Worm (Caenorhabditis elegans) whole organism, young adult: ENCODE measurements around the gene vha-15.

Experiments used
- B0261.1 ChIP-seq: sonication (generic microtip); optimal IDR thresholded peaks from 2 replicates; lab custom pipeline; 2016; ENCODE audit warnings: mild to moderate bottlenecking, missing genetic modification characterization, moderate library complexity, missing compliant biosample characterization
- B0336.3 ChIP-seq: fragments of 200-800 bp; sonication (Bioruptor generic); IDR thresholded peaks from 2 replicates; pipeline ENCODE4 v1.3.6; 2022; ENCODE audit warnings: missing genetic modification characterization, missing compliant biosample characterization
- F39B2.1 ChIP-seq: fragments of 200-800 bp; sonication (Bioruptor generic); IDR thresholded peaks from 2 replicates; pipeline ENCODE4 v1.3.6; 2022; ENCODE audit warnings: missing genetic modification reagents, missing genetic modification characterization, missing compliant biosample characterization
- F52B5.7 ChIP-seq: sonication (generic microtip); optimal IDR thresholded peaks from 2 replicates; lab custom pipeline; 2016; ENCODE audit warnings: mild to moderate bottlenecking, missing genetic modification characterization, missing compliant biosample characterization
- F55B11.4 ChIP-seq: sonication (generic microtip); optimal IDR thresholded peaks from 2 replicates; lab custom pipeline; 2016; ENCODE audit warnings: missing compliant biosample characterization, missing genetic modification characterization, borderline replicate concordance; ENCODE audit not compliant: insufficient read depth
- F57A8.1 ChIP-seq: fragments of 200-800 bp; sonication (Bioruptor generic); optimal IDR thresholded peaks from 2 replicates; lab custom pipeline; 2018; ENCODE audit warnings: mild to moderate bottlenecking, missing genetic modification characterization, moderate library complexity, missing compliant biosample characterization
- F57C9.4 ChIP-seq: sonication (generic microtip); optimal IDR thresholded peaks from 2 replicates; lab custom pipeline; 2017; ENCODE audit warnings: mild to moderate bottlenecking, missing genetic modification characterization, missing compliant biosample characterization
- T26A5.8 ChIP-seq: sonication (generic microtip); optimal IDR thresholded peaks from 2 replicates; lab custom pipeline; 2016; ENCODE audit warnings: missing genetic modification characterization, missing compliant biosample characterization
- Y53F4B.3 ChIP-seq: fragments of 200-800 bp; sonication (Bioruptor generic); IDR thresholded peaks from 2 replicates; pipeline ENCODE4 v1.3.6; 2022; ENCODE audit warnings: missing genetic modification reagents, missing genetic modification characterization, missing compliant biosample characterization
- Y67H2A.10 ChIP-seq: fragments of 200-800 bp; sonication (Bioruptor generic); conservative IDR thresholded peaks from 2 replicates; pipeline ENCODE4 v1.3.6; 2022; ENCODE audit warnings: missing genetic modification reagents, missing genetic modification characterization, missing compliant biosample characterization
- aptf-2 ChIP-seq: fragments of 200-800 bp; sonication (Bioruptor generic); conservative IDR thresholded peaks from 2 replicates; pipeline ENCODE4 v1.3.6; 2022; ENCODE audit warnings: missing genetic modification reagents, missing genetic modification characterization, missing compliant biosample characterization
- aptf-3 ChIP-seq: fragments of 200-800 bp; sonication (Bioruptor generic); IDR thresholded peaks from 2 replicates; pipeline ENCODE4 v1.3.6; 2022; ENCODE audit warnings: missing genetic modification characterization, missing compliant biosample characterization
- attf-6 ChIP-seq: fragments of 200-800 bp; sonication (Bioruptor generic); IDR thresholded peaks from 2 replicates; pipeline ENCODE4 v1.3.6; 2022; ENCODE audit warnings: missing genetic modification reagents, missing genetic modification characterization, missing compliant biosample characterization
- bed-2 ChIP-seq: fragments of 200-800 bp; sonication (Bioruptor generic); IDR thresholded peaks from 2 replicates; pipeline ENCODE4 v1.3.6; 2022; ENCODE audit warnings: missing genetic modification reagents, missing genetic modification characterization, missing compliant biosample characterization
- ccch-3 ChIP-seq: fragments of 200-800 bp; sonication (Bioruptor generic); optimal IDR thresholded peaks from 2 replicates; lab custom pipeline; 2018; ENCODE audit warnings: mild to moderate bottlenecking, missing genetic modification characterization, missing compliant biosample characterization
- cebp-2 ChIP-seq: fragments of 200-800 bp; sonication (Bioruptor generic); IDR thresholded peaks from 2 replicates; pipeline ENCODE4 v1.3.6; 2022; ENCODE audit warnings: missing genetic modification characterization, missing compliant biosample characterization
- ceh-100 ChIP-seq: fragments of 200-800 bp; sonication (Bioruptor generic); IDR thresholded peaks from 2 replicates; pipeline ENCODE4 v1.3.6; 2022; ENCODE audit warnings: missing genetic modification reagents, missing genetic modification characterization, missing compliant biosample characterization
- ceh-27 ChIP-seq: fragments of 200-800 bp; sonication (Bioruptor generic); optimal IDR thresholded peaks from 2 replicates; lab custom pipeline; 2018; ENCODE audit warnings: mild to moderate bottlenecking, missing genetic modification characterization, moderate library complexity, missing compliant biosample characterization
- ceh-40 ChIP-seq: fragments of 200-800 bp; sonication (Bioruptor generic); IDR thresholded peaks from 2 replicates; pipeline ENCODE4 v1.3.6; 2022; ENCODE audit warnings: missing genetic modification characterization, missing compliant biosample characterization
- efl-1 ChIP-seq: fragments of 150-350 bp; optimal IDR thresholded peaks from 2 replicates; lab custom pipeline; 2014; ENCODE audit warnings: missing biosample characterization, missing genetic modification reagents, missing genetic modification characterization
- egl-44 ChIP-seq: fragments of 200-800 bp; sonication (Bioruptor generic); IDR thresholded peaks from 2 replicates; pipeline ENCODE4 v1.3.6; 2022; ENCODE audit warnings: missing genetic modification reagents, missing genetic modification characterization, missing compliant biosample characterization
- ekl-4 ChIP-seq: fragments of 200-800 bp; sonication (Bioruptor generic); IDR thresholded peaks from 2 replicates; pipeline ENCODE4 v1.3.6; 2022; ENCODE audit warnings: missing genetic modification reagents, missing genetic modification characterization, missing compliant biosample characterization
- gei-17 ChIP-seq: fragments of 200-800 bp; sonication (Bioruptor generic); optimal IDR thresholded peaks from 2 replicates; lab custom pipeline; 2018; ENCODE audit warnings: mild to moderate bottlenecking, missing genetic modification characterization, missing compliant biosample characterization
- him-1 ChIP-seq: sonication (generic microtip); optimal IDR thresholded peaks from 2 replicates; lab custom pipeline; 2016; ENCODE audit warnings: missing genotype, missing genetic modification reagents, missing genetic modification characterization, missing compliant biosample characterization
- hlh-12 ChIP-seq: sonication (generic microtip); optimal IDR thresholded peaks from 2 replicates; lab custom pipeline; 2016; ENCODE audit warnings: missing genetic modification characterization, missing compliant biosample characterization
- hrde-1 ChIP-seq: sonication (generic microtip); optimal IDR thresholded peaks from 2 replicates; lab custom pipeline; 2016; ENCODE audit warnings: missing genetic modification characterization, mild to moderate bottlenecking, missing compliant biosample characterization, moderate library complexity, missing genotype, missing genetic modification reagents, borderline replicate concordance
- hsf-1 ChIP-seq: fragments of 200-800 bp; sonication (Bioruptor generic); IDR thresholded peaks from 2 replicates; pipeline ENCODE4 v1.3.6; 2022; ENCODE audit warnings: missing genetic modification reagents, missing genetic modification characterization, missing compliant biosample characterization
- lag-1 ChIP-seq: fragments of 200-800 bp; sonication (Bioruptor generic); IDR thresholded peaks from 2 replicates; pipeline ENCODE4 v1.3.6; 2022; ENCODE audit warnings: missing genetic modification reagents, missing genetic modification characterization, missing compliant biosample characterization
- let-526 ChIP-seq: fragments of 200-800 bp; sonication (Bioruptor generic); IDR thresholded peaks from 2 replicates; pipeline ENCODE4 v1.3.6; 2022; ENCODE audit warnings: missing genetic modification reagents, missing genetic modification characterization, missing compliant biosample characterization
- lin-54 ChIP-seq: fragments of 200-800 bp; sonication (Bioruptor generic); optimal IDR thresholded peaks from 2 replicates; lab custom pipeline; 2018; ENCODE audit warnings: mild to moderate bottlenecking, missing genetic modification characterization, missing compliant biosample characterization
- madf-3 ChIP-seq: fragments of 200-800 bp; sonication (Bioruptor generic); IDR thresholded peaks from 2 replicates; pipeline ENCODE4 v1.3.6; 2022; ENCODE audit warnings: missing genetic modification reagents, missing genetic modification characterization, missing compliant biosample characterization
- madf-8 ChIP-seq: fragments of 200-800 bp; sonication (Bioruptor generic); conservative IDR thresholded peaks from 2 replicates; pipeline ENCODE4 v1.3.6; 2022; ENCODE audit warnings: missing genetic modification reagents, missing genetic modification characterization, missing compliant biosample characterization
- mcd-1 ChIP-seq: fragments of 200-800 bp; sonication (Bioruptor generic); IDR thresholded peaks from 2 replicates; pipeline ENCODE4 v1.3.6; 2022; ENCODE audit warnings: missing genetic modification reagents, missing genetic modification characterization, missing compliant biosample characterization
- nfyb-1 ChIP-seq: fragments of 200-800 bp; sonication (Bioruptor generic); IDR thresholded peaks from 2 replicates; pipeline ENCODE4 v1.3.6; 2022; ENCODE audit warnings: missing genetic modification reagents, missing genetic modification characterization, missing compliant biosample characterization
- nhr-179 ChIP-seq: sonication (generic microtip); optimal IDR thresholded peaks from 2 replicates; lab custom pipeline; 2016; ENCODE audit warnings: mild to moderate bottlenecking, missing genetic modification characterization, missing compliant biosample characterization
- nhr-27 ChIP-seq: fragments of 200-800 bp; sonication (Bioruptor generic); optimal IDR thresholded peaks from 2 replicates; lab custom pipeline; 2018; ENCODE audit warnings: mild to moderate bottlenecking, missing genetic modification characterization, moderate library complexity, missing compliant biosample characterization
- nhr-80 ChIP-seq: sonication (generic microtip); optimal IDR thresholded peaks from 2 replicates; lab custom pipeline; 2016; ENCODE audit warnings: missing genetic modification characterization, missing compliant biosample characterization
- pha-4 ChIP-seq: fragments of 150-350 bp; sonication (generic microtip); optimal IDR thresholded peaks from 2 replicates; lab custom pipeline; 2014; ENCODE audit warnings: missing biosample characterization, missing genetic modification reagents, missing genetic modification characterization
- rec-8 ChIP-seq, 2 experiments: sonication (generic microtip); optimal IDR thresholded peaks; 2 replicates each; lab custom pipeline; 2016; ENCODE audit warnings: mild to moderate bottlenecking in 2 of 2, missing genetic modification characterization in 2 of 2, missing genetic modification reagents in 2 of 2, missing genotype in 2 of 2, missing biosample characterization in 1 of 2, missing compliant biosample characterization in 1 of 2, moderate library complexity in 1 of 2
- snpc-1.1 ChIP-seq: sonication (generic microtip); optimal IDR thresholded peaks from 2 replicates; lab custom pipeline; 2017; ENCODE audit warnings: missing genetic modification characterization, mild to moderate bottlenecking, missing compliant biosample characterization, antibody characterized with exemption, moderate library complexity, missing genotype, missing genetic modification reagents; ENCODE audit not compliant: insufficient read depth
- snpc-1.3 ChIP-seq: sonication (generic microtip); optimal IDR thresholded peaks from 2 replicates; lab custom pipeline; 2017; ENCODE audit warnings: missing genetic modification characterization, mild to moderate bottlenecking, missing compliant biosample characterization, antibody characterized with exemption, moderate library complexity, missing genotype, missing genetic modification reagents; ENCODE audit not compliant: insufficient read depth
- snpc-4 ChIP-seq, 5 experiments: fragments of 150-350 bp in 1 of 5; sonication (generic microtip) in 4 of 5; optimal IDR thresholded peaks; 2 replicates each; lab custom pipeline; 2014 to 2018; ENCODE audit warnings: missing genetic modification characterization in 5 of 5, missing biosample characterization in 3 of 5, antibody characterized with exemption in 2 of 5, mild to moderate bottlenecking in 2 of 5, missing compliant biosample characterization in 2 of 5, missing genotype in 2 of 5, moderate library complexity in 2 of 5, missing genetic modification reagents in 1 of 5
- somi-1 ChIP-seq: fragments of 200-800 bp; sonication (Bioruptor generic); optimal IDR thresholded peaks from 2 replicates; lab custom pipeline; 2018; ENCODE audit warnings: mild to moderate bottlenecking, missing genetic modification characterization, missing compliant biosample characterization
- tbp1 ChIP-seq: fragments of 200-800 bp; sonication (Bioruptor generic); optimal IDR thresholded peaks from 2 replicates; lab custom pipeline; 2018; ENCODE audit warnings: mild to moderate bottlenecking, missing genetic modification characterization, missing compliant biosample characterization
- ztf-25 ChIP-seq: fragments of 200-800 bp; sonication (Bioruptor generic); IDR thresholded peaks from 2 replicates; pipeline ENCODE4 v1.3.6; 2022; ENCODE audit warnings: missing genetic modification reagents, missing genetic modification characterization, missing compliant biosample characterization
- ztf-28 ChIP-seq: fragments of 200-800 bp; sonication (Bioruptor generic); IDR thresholded peaks from 2 replicates; pipeline ENCODE4 v1.3.6; 2022; ENCODE audit warnings: missing genetic modification reagents, missing genetic modification characterization, missing compliant biosample characterization

Gene vha-15

ce11 chrX:2226875-2227355 is 10.8 kb upstream of the vha-15 start (continued):
- TF ChIP-seq nhr-27 (tag; lab: Kevin White, UChicago), result no peak
- peak; percentile 86 for TF ChIP-seq ztf-25 (GFP tag; lab: Robert Waterston, UW)
- no peak for TF ChIP-seq efl-1 (GFP tag; lab: Kevin White, UChicago)
- peak; percentile 84 for TF ChIP-seq nfyb-1
- TF ChIP-seq somi-1, result peak; percentile 13
- TF ChIP-seq ceh-27 (GFP tag; lab: Kevin White, UChicago), result peak; percentile 75
- TF ChIP-seq ztf-28 (GFP tag; lab: Robert Waterston, UW), result peak; percentile 54; the same call in 1 of the 2 replicates
- peak; percentile 59 for TF ChIP-seq mcd-1
- TF ChIP-seq F55B11.4 (tag; lab: Kevin White, UChicago), result no peak
- peak; percentile 87 for TF ChIP-seq F52B5.7 (tag; lab: Kevin White, UChicago)
- no peak for TF ChIP-seq lin-54 (GFP tag; lab: Kevin White, UChicago)
- peak; percentile 92 for TF ChIP-seq him-1 (tag; lab: Kevin White, UChicago)
- no peak for TF ChIP-seq madf-3 (GFP tag; lab: Robert Waterston, UW)
- peak; percentile 26; the same call in 1 of the 2 replicates for TF ChIP-seq Y67H2A.10 (GFP tag; lab: Robert Waterston, UW)
- peak; percentile 64 for TF ChIP-seq snpc-4 (GFP tag; optimal IDR thresholded peaks at IDR 0.05; lab: Kevin White, UChicago)
- peak in 3 of 4 experiments; percentile 61 to 75 (median 67) for TF ChIP-seq snpc-4 (tag; optimal IDR thresholded peaks at IDR 0.05; lab: Kevin White, UChicago)
- peak; percentile 54 for TF ChIP-seq gei-17 (GFP tag; lab: Kevin White, UChicago)
- peak; percentile 18 for TF ChIP-seq nhr-80 (tag; lab: Kevin White, UChicago)
- TF ChIP-seq ceh-40 (GFP tag; lab: Robert Waterston, UW), result no peak
- TF ChIP-seq bed-2, result no peak
- TF ChIP-seq hsf-1, result 0 out of 2 replicates have a peak, but pooled peaks have one; percentile 47
- peak; percentile 91 for TF ChIP-seq B0261.1 (tag; lab: Kevin White, UChicago)
- peak; percentile 92 for TF ChIP-seq tbp1
- TF ChIP-seq attf-6, result no peak
- no peak for TF ChIP-seq lag-1 (GFP tag; lab: Robert Waterston, UW)
- peak; percentile 31 for TF ChIP-seq nhr-179 (tag; lab: Kevin White, UChicago)
- TF ChIP-seq egl-44 (GFP tag; lab: Robert Waterston, UW), result 0 out of 2 replicates have a peak, but pooled peaks have one; percentile 22
- TF ChIP-seq cebp-2 (GFP tag; lab: Robert Waterston, UW), result 0 out of 2 replicates have a peak, but pooled peaks have one; percentile 37
- 0 out of 2 replicates have a peak, but pooled peaks have one; percentile 48 for TF ChIP-seq ekl-4 (GFP tag; lab: Robert Waterston, UW)
- TF ChIP-seq hrde-1, result peak; percentile 61
- peak; percentile 58; the same call in 1 of the 2 replicates for TF ChIP-seq aptf-3 (GFP tag; lab: Robert Waterston, UW)
- TF ChIP-seq snpc-1.3 (tag; lab: Kevin White, UChicago), result peak; percentile 63
- peak; percentile 21 for TF ChIP-seq F57C9.4 (tag; lab: Kevin White, UChicago)
- no peak for TF ChIP-seq hlh-12
- no peak for TF ChIP-seq pha-4 (tag; lab: Kevin White, UChicago)
- peak; percentile 41; the same call in 1 of the 2 replicates for TF ChIP-seq B0336.3 (GFP tag; lab: Robert Waterston, UW)
- no peak for TF ChIP-seq F39B2.1 (GFP tag; lab: Robert Waterston, UW)
- peak; percentile 77; the same call in 1 of the 2 replicates for TF ChIP-seq let-526 (GFP tag; lab: Robert Waterston, UW)
- TF ChIP-seq F57A8.1 (GFP tag; lab: Kevin White, UChicago), result peak; percentile 33
- TF ChIP-seq aptf-2 (GFP tag; lab: Robert Waterston, UW), result peak; percentile 57; the same call in 1 of the 2 replicates
- no peak for TF ChIP-seq T26A5.8 (tag; lab: Kevin White, UChicago)
- TF ChIP-seq snpc-1.1 (tag; lab: Kevin White, UChicago), result peak; percentile 36
- peak; percentile 26; the same call in 1 of the 2 replicates for TF ChIP-seq ceh-100
- TF ChIP-seq rec-8 (tag; optimal IDR thresholded peaks at IDR 0.05; lab: Kevin White, UChicago), result peak; percentile 67 to 83
- TF ChIP-seq madf-8 (GFP tag; lab: Robert Waterston, UW), result no peak
- no peak for TF ChIP-seq Y53F4B.3
- TF ChIP-seq ccch-3, result no peak
